Fruit fly (Drosophila melanogaster) whole organism, embryonic: Measurements from ENCODE around the gene CG43931.

ENCODE experiments used
- Ada2b ChIP-seq: fragments of 200-800 bp; sonication (Bioruptor generic); IDR thresholded peaks from 2 replicates; pipeline ENCODE4 v1.3.6; 2022; ENCODE audit warnings: missing biosample characterization, missing genetic modification characterization
- Aef1 ChIP-seq: fragments of 200-800 bp; sonication (Bioruptor generic); IDR thresholded peaks from 3 replicates; pipeline ENCODE4 v1.3.6; 2022; ENCODE audit warnings: missing biosample characterization, missing genetic modification characterization
- Antp ChIP-seq: fragments of 200-800 bp; sonication (Bioruptor generic); optimal IDR thresholded peaks from 3 replicates; lab custom pipeline; 2016; ENCODE audit warnings: missing biosample characterization, missing genetic modification characterization
- CG11456 ChIP-seq: fragments of 200-800 bp; sonication (Bioruptor generic); IDR thresholded peaks from 3 replicates; pipeline ENCODE4 v1.3.6; 2022; ENCODE audit warnings: missing biosample characterization, missing genetic modification characterization
- CG11504 ChIP-seq: fragments of 200-800 bp; sonication (Bioruptor generic); optimal IDR thresholded peaks from 3 replicates; lab custom pipeline; 2019; ENCODE audit warnings: missing biosample characterization, mild to moderate bottlenecking, missing genetic modification characterization, moderate library complexity
- CG14441 ChIP-seq: fragments of 200-800 bp; sonication (Bioruptor generic); IDR thresholded peaks from 2 replicates; pipeline ENCODE4 v1.3.6; 2022; ENCODE audit warnings: missing biosample characterization, missing genetic modification characterization
- CG14667 ChIP-seq: fragments of 200-800 bp; sonication (Bioruptor generic); IDR thresholded peaks from 2 replicates; pipeline ENCODE4 v1.3.6; 2022; ENCODE audit warnings: missing biosample characterization, missing genetic modification characterization
- CG15269 ChIP-seq: fragments of 200-800 bp; sonication (Bioruptor generic); optimal IDR thresholded peaks from 2 replicates; lab custom pipeline; 2018; ENCODE audit warnings: missing biosample characterization, mild to moderate bottlenecking, missing genetic modification characterization, moderate library complexity
- CG15514 ChIP-seq: fragments of 200-800 bp; sonication (Bioruptor generic); optimal IDR thresholded peaks from 3 replicates; lab custom pipeline; 2017; ENCODE audit warnings: missing biosample characterization, missing genetic modification characterization, mild to moderate bottlenecking, moderate library complexity, missing genetic modification reagents
- CG1647 ChIP-seq: fragments of 200-800 bp; sonication (Bioruptor generic); optimal IDR thresholded peaks from 3 replicates; lab custom pipeline; 2016; ENCODE audit warnings: missing biosample characterization, missing genetic modification characterization
- CG18599 ChIP-seq: fragments of 200-800 bp; sonication (Bioruptor generic); optimal IDR thresholded peaks from 3 replicates; lab custom pipeline; 2017; ENCODE audit warnings: missing biosample characterization, missing genetic modification characterization, mild to moderate bottlenecking, moderate library complexity, missing genetic modification reagents
- CG2120 ChIP-seq: fragments of 200-800 bp; sonication (Bioruptor generic); optimal IDR thresholded peaks from 3 replicates; lab custom pipeline; 2016; ENCODE audit warnings: missing biosample characterization, missing genetic modification characterization
- CG7271 ChIP-seq: fragments of 200-800 bp; sonication (Bioruptor generic); optimal IDR thresholded peaks from 2 replicates; lab custom pipeline; 2018; ENCODE audit warnings: missing biosample characterization, mild to moderate bottlenecking, missing genetic modification characterization, moderate library complexity
- CG7556 ChIP-seq: fragments of 200-800 bp; sonication (Bioruptor generic); optimal IDR thresholded peaks from 2 replicates; lab custom pipeline; 2017; ENCODE audit warnings: missing biosample characterization, mild to moderate bottlenecking, missing genetic modification characterization
- CG7745 ChIP-seq: fragments of 200-800 bp; sonication (Bioruptor generic); optimal IDR thresholded peaks from 2 replicates; lab custom pipeline; 2018; ENCODE audit warnings: missing biosample characterization, mild to moderate bottlenecking, missing genetic modification characterization, moderate library complexity
- CG9817 ChIP-seq: fragments of 200-800 bp; sonication (Bioruptor generic); optimal IDR thresholded peaks from 2 replicates; lab custom pipeline; 2018; ENCODE audit warnings: missing biosample characterization, mild to moderate bottlenecking, missing genetic modification characterization, moderate library complexity
- CG9932 ChIP-seq: fragments of 200-800 bp; sonication (Bioruptor generic); IDR thresholded peaks from 2 replicates; pipeline ENCODE4 v1.3.6; 2022; ENCODE audit warnings: missing biosample characterization, missing genetic modification characterization
- Dbx ChIP-seq: fragments of 200-800 bp; sonication (Bioruptor generic); IDR thresholded peaks from 3 replicates; pipeline ENCODE4 v1.3.6; 2022; ENCODE audit warnings: missing biosample characterization, missing genetic modification characterization
- E2f1 ChIP-seq: fragments of 200-800 bp; sonication (Bioruptor generic); IDR thresholded peaks from 2 replicates; pipeline ENCODE4 v1.3.6; 2022; ENCODE audit warnings: missing biosample characterization, missing genetic modification characterization
- Fer1 ChIP-seq: fragments of 200-800 bp; sonication (Bioruptor generic); optimal IDR thresholded peaks from 2 replicates; lab custom pipeline; 2017; ENCODE audit warnings: missing biosample characterization, mild to moderate bottlenecking, missing genetic modification characterization
- Fer3 ChIP-seq: fragments of 200-800 bp; sonication (Bioruptor generic); optimal IDR thresholded peaks from 2 replicates; lab custom pipeline; 2018; ENCODE audit warnings: missing biosample characterization, mild to moderate bottlenecking, missing genetic modification characterization, moderate library complexity
- Hand ChIP-seq: fragments of 200-800 bp; sonication (Bioruptor generic); optimal IDR thresholded peaks from 2 replicates; lab custom pipeline; 2017; ENCODE audit warnings: mild to moderate bottlenecking, missing biosample characterization, missing genetic modification reagents, missing genetic modification characterization
- Hr51 ChIP-seq, 2 experiments: fragments of 200-800 bp; sonication (Bioruptor generic); optimal IDR thresholded peaks; 2 replicates in 1 of 2; 3 replicates in 1 of 2; lab custom pipeline; 2016 to 2018; ENCODE audit warnings: missing biosample characterization in 2 of 2, missing genetic modification characterization in 2 of 2, mild to moderate bottlenecking in 1 of 2, moderate library complexity in 1 of 2
- Meics ChIP-seq: fragments of 200-800 bp; sonication (Bioruptor generic); optimal IDR thresholded peaks from 2 replicates; lab custom pipeline; 2017; ENCODE audit warnings: missing biosample characterization, mild to moderate bottlenecking, missing genetic modification characterization
- NfI ChIP-seq: fragments of 200-800 bp; sonication (Bioruptor generic); optimal IDR thresholded peaks from 3 replicates; lab custom pipeline; 2018; ENCODE audit warnings: missing biosample characterization, mild to moderate bottlenecking, missing genetic modification characterization, moderate library complexity
- Ptx1 ChIP-seq: fragments of 200-800 bp; sonication (Bioruptor generic); IDR thresholded peaks from 2 replicates; pipeline ENCODE4 v1.3.6; 2022; ENCODE audit warnings: missing biosample characterization, missing genetic modification characterization
- Xbp1 ChIP-seq: fragments of 200-800 bp; sonication (Bioruptor generic); optimal IDR thresholded peaks from 3 replicates; lab custom pipeline; 2016; ENCODE audit warnings: missing biosample characterization, mild to moderate bottlenecking, missing genetic modification characterization
- ab ChIP-seq: fragments of 200-800 bp; sonication (Bioruptor generic); optimal IDR thresholded peaks from 2 replicates; lab custom pipeline; 2016; ENCODE audit warnings: missing biosample characterization, missing genetic modification characterization
- croc ChIP-seq: fragments of 200-800 bp; sonication (Bioruptor generic); conservative IDR thresholded peaks from 3 replicates; pipeline ENCODE4 v1.3.6; 2022; ENCODE audit warnings: missing biosample characterization, missing genetic modification characterization
- dpn ChIP-seq, 2 experiments: fragments of 200-800 bp; sonication (Bioruptor generic); optimal IDR thresholded peaks; 3 replicates each; lab custom pipeline; 2016; ENCODE audit warnings: missing biosample characterization in 2 of 2, missing genetic modification characterization in 2 of 2
- dysf ChIP-seq: fragments of 200-800 bp; sonication (Bioruptor generic); IDR thresholded peaks from 3 replicates; pipeline ENCODE4 v1.3.6; 2022; ENCODE audit warnings: missing biosample characterization, missing genetic modification characterization
- esg ChIP-seq: fragments of 200-800 bp; sonication (Bioruptor generic); conservative IDR thresholded peaks from 2 replicates; pipeline ENCODE4 v1.3.6; 2022; ENCODE audit warnings: missing biosample characterization, missing genetic modification characterization
- ewg ChIP-seq: fragments of 200-800 bp; sonication (Bioruptor generic); optimal IDR thresholded peaks from 3 replicates; lab custom pipeline; 2017; ENCODE audit warnings: mild to moderate bottlenecking, missing biosample characterization, missing genetic modification reagents, missing genetic modification characterization
- eyg ChIP-seq: fragments of 200-800 bp; sonication (Bioruptor generic); optimal IDR thresholded peaks from 3 replicates; lab custom pipeline; 2016; ENCODE audit warnings: missing biosample characterization, missing genetic modification characterization
- fu2 ChIP-seq: fragments of 200-800 bp; sonication (Bioruptor generic); optimal IDR thresholded peaks from 2 replicates; lab custom pipeline; 2016; ENCODE audit warnings: missing biosample characterization, missing genetic modification characterization
- gce ChIP-seq: fragments of 200-800 bp; sonication (Bioruptor generic); IDR thresholded peaks from 3 replicates; pipeline ENCODE4 v1.3.6; 2022; ENCODE audit warnings: missing biosample characterization, missing genetic modification characterization
- gem ChIP-seq: fragments of 200-800 bp; sonication (Bioruptor generic); optimal IDR thresholded peaks from 2 replicates; lab custom pipeline; 2019; ENCODE audit warnings: missing biosample characterization, mild to moderate bottlenecking, missing genetic modification characterization, moderate library complexity
- kah ChIP-seq: fragments of 200-800 bp; sonication (Bioruptor generic); optimal IDR thresholded peaks from 2 replicates; lab custom pipeline; 2018; ENCODE audit warnings: missing biosample characterization, mild to moderate bottlenecking, missing genetic modification characterization
- ken ChIP-seq: fragments of 200-800 bp; sonication (Bioruptor generic); IDR thresholded peaks from 3 replicates; pipeline ENCODE4 v1.3.6; 2022; ENCODE audit warnings: missing biosample characterization, missing genetic modification characterization
- lab ChIP-seq: fragments of 200-800 bp; sonication (Bioruptor generic); optimal IDR thresholded peaks from 3 replicates; lab custom pipeline; 2017; ENCODE audit warnings: missing biosample characterization, missing genetic modification characterization, mild to moderate bottlenecking, moderate library complexity, missing genetic modification reagents
- pan ChIP-seq, 4 experiments: fragments of >200 bp in 3 of 4; fragments of 200-800 bp in 1 of 4; sonication (Bioruptor generic) in 1 of 4; optimal IDR thresholded peaks in 3 of 4; IDR thresholded peaks in 1 of 4; 2 replicates each; pipeline versions ENCODE4 v1.3.6 to Lab custom; 2017 to 2022; ENCODE audit warnings: missing biosample characterization in 2 of 4, missing genetic modification characterization in 2 of 4, mixed read lengths in 1 of 4
- pb ChIP-seq: fragments of 200-800 bp; sonication (Bioruptor generic); optimal IDR thresholded peaks from 3 replicates; lab custom pipeline; 2016; ENCODE audit warnings: missing biosample characterization, missing genetic modification characterization
- ro ChIP-seq: fragments of 200-800 bp; sonication (Bioruptor generic); IDR thresholded peaks from 2 replicates; pipeline ENCODE4 v1.3.6; 2022; ENCODE audit warnings: missing biosample characterization, missing genetic modification characterization
- row ChIP-seq: fragments of 200-800 bp; sonication (Bioruptor generic); IDR thresholded peaks from 3 replicates; pipeline ENCODE4 v1.3.6; 2022; ENCODE audit warnings: missing biosample characterization, missing genetic modification characterization
- sens ChIP-seq: fragments of 200-800 bp; sonication (Bioruptor generic); peaks from one replicate; lab custom pipeline; 2016; ENCODE audit warnings: missing biosample characterization, missing genetic modification characterization
- slbo ChIP-seq: fragments of 200-800 bp; sonication (Bioruptor generic); IDR thresholded peaks from 2 replicates; pipeline ENCODE4 v1.3.6; 2022; ENCODE audit warnings: missing biosample characterization, missing genetic modification characterization
- sob ChIP-seq: fragments of 200-800 bp; sonication (Bioruptor generic); IDR thresholded peaks from 2 replicates; pipeline ENCODE4 v1.3.6; 2022; ENCODE audit warnings: missing biosample characterization, missing genetic modification characterization
- tgo ChIP-seq: fragments of 200-800 bp; sonication (Bioruptor generic); IDR thresholded peaks from 3 replicates; pipeline ENCODE4 v1.3.6; 2022; ENCODE audit warnings: missing biosample characterization, missing genetic modification characterization

The CG43931 gene

dm6 chr3L:20868995-20869394, 28.4 kb upstream of the CG43931 start (continued):
- TF ChIP-seq CG7271 (no peak), Hand (GFP tag; lab: Kevin White, UChicago) (no peak), gce (GFP tag; lab: Robert Waterston, UW) (no peak), CG2120 (GFP tag; lab: Kevin White, UChicago) (peak; percentile 22), Xbp1 (GFP tag; lab: Kevin White, UChicago) (no peak)

- TF ChIP-seq row (GFP tag; lab: Robert Waterston, UW) (peak; percentile 28; the same call in 2 of the 3 replicates), CG9817 (tag; lab: Kevin White, UChicago) (peak; percentile 36), Hr51 (GFP tag; optimal IDR thresholded peaks at IDR 0.05; lab: Kevin White, UChicago) (peak in 1 of 2 experiments; percentile 5), Ptx1 (GFP tag; lab: Robert Waterston, UW) (peak; percentile 46), eyg (GFP tag; lab: Kevin White, UChicago) (no peak), CG9932 (GFP tag; lab: Robert Waterston, UW) (0 out of 2 replicates have a peak, but pooled peaks have one; percentile 39), CG15269 (tag; lab: Kevin White, UChicago) (peak; percentile 12), CG18599 (GFP tag; lab: Kevin White, UChicago) (peak; percentile 65), E2f1 (GFP tag; lab: Robert Waterston, UW) (no peak), slbo (GFP tag; lab: Robert Waterston, UW) (peak; percentile 16; the same call in 1 of the 2 replicates), Meics (peak; percentile 7), Ada2b (GFP tag; lab: Robert Waterston, UW) (0 out of 2 replicates have a peak, but pooled peaks have one; percentile 20), esg (no peak), dysf (GFP tag; lab: Robert Waterston, UW) (peak; percentile 27; the same call in 1 of the 3 replicates), CG11456 (GFP tag; lab: Robert Waterston, UW) (0 out of 3 replicates have a peak, but pooled peaks have one; percentile 38), ab (GFP tag; lab: Kevin White, UChicago) (no peak), fu2 (GFP tag; lab: Kevin White, UChicago) (no peak), Dbx (GFP tag; lab: Robert Waterston, UW) (0 out of 3 replicates have a peak, but pooled peaks have one; percentile 38), CG7556 (GFP tag; lab: Kevin White, UChicago) (no peak), tgo (0 out of 3 replicates have a peak, but pooled peaks have one; percentile 25), lab (GFP tag; lab: Kevin White, UChicago) (peak; percentile 51), Antp (no peak), sob (no peak), CG1647 (GFP tag; lab: Kevin White, UChicago) (no peak), Aef1 (GFP tag; lab: Robert Waterston, UW) (0 out of 3 replicates have a peak, but pooled peaks have one; percentile 28), CG15514 (GFP tag; lab: Kevin White, UChicago) (peak; percentile 10), gem (tag; lab: Kevin White, UChicago) (peak; percentile 23), NfI (no peak), Fer3 (tag; lab: Kevin White, UChicago) (no peak), ken (GFP tag; lab: Robert Waterston, UW) (no peak), croc (no peak), CG14441 (GFP tag; lab: Robert Waterston, UW) (no peak), CG2120 (GFP tag; lab: Kevin White, UChicago) (peak; percentile 46), pan (optimal IDR thresholded peaks at IDR 0.05; lab: Kevin White, UChicago) (no peak), pan (GFP tag; optimal IDR thresholded peaks at IDR 0.05 in 1 of 2, IDR thresholded peaks at IDR 0.05 in 1 of 2) (peak in 1 of 2 experiments; percentile 27), ewg (GFP tag; lab: Kevin White, UChicago) (no peak), CG14667 (0 out of 2 replicates have a peak, but pooled peaks have one; percentile 19), Fer1 (peak; percentile 39), CG7745 (tag; lab: Kevin White, UChicago) (no peak), ro (GFP tag; lab: Robert Waterston, UW) (no peak), kah (no peak), sens (GFP tag; lab: Kevin White, UChicago) (peak; percentile 41), dpn (GFP tag; optimal IDR thresholded peaks at IDR 0.05; lab: Kevin White, UChicago) (peak in 1 of 2 experiments; percentile 8), CG11504 (tag; lab: Kevin White, UChicago) (peak; percentile 29), pb (GFP tag; lab: Kevin White, UChicago) (no peak)
These were observed 13.4 kb upstream of the CG43931 start for dm6 chr3L:20883969-20884368.
